Worm (Caenorhabditis elegans) whole organism, L4 larva: Measurements from ENCODE around the gene swp-1.

Experiments used
- T26A8.4 ChIP-seq: fragments of 200-800 bp; sonication (Bioruptor generic); IDR thresholded peaks from 2 replicates; pipeline ENCODE4 v1.3.6; 2022; ENCODE audit warnings: missing genetic modification characterization, missing compliant biosample characterization
- ZK546.5 ChIP-seq, 2 experiments: sonication (generic microtip); optimal IDR thresholded peaks; 2 replicates each; lab custom pipeline; 2017; ENCODE audit warnings: missing biosample characterization in 2 of 2, missing genetic modification characterization in 2 of 2
- ceh-82 ChIP-seq: sonication (generic microtip); optimal IDR thresholded peaks from 2 replicates; lab custom pipeline; 2017; ENCODE audit warnings: missing biosample characterization, missing genetic modification characterization
- lim-7 ChIP-seq: fragments of 200-800 bp; sonication (Bioruptor generic); IDR thresholded peaks from 2 replicates; pipeline ENCODE4 v1.3.6; 2022; ENCODE audit warnings: missing genetic modification characterization, missing compliant biosample characterization
- mdl-1 ChIP-seq, 2 experiments: fragments of 150-350 bp in 1 of 2; sonication (generic microtip) in 1 of 2; optimal IDR thresholded peaks; 2 replicates each; lab custom pipeline; 2014 to 2017; ENCODE audit warnings: missing biosample characterization in 2 of 2, missing genetic modification characterization in 2 of 2
- nhr-41 ChIP-seq: fragments of 200-800 bp; sonication (Bioruptor generic); IDR thresholded peaks from 2 replicates; pipeline ENCODE4 v1.3.6; 2022; ENCODE audit warnings: missing genetic modification reagents, missing genetic modification characterization, missing compliant biosample characterization
- ztf-11 ChIP-seq: fragments of 150-350 bp; optimal IDR thresholded peaks from 2 replicates; lab custom pipeline; 2014; ENCODE audit warnings: missing biosample characterization, missing genetic modification characterization

- TF ChIP-seq lim-7, result no peak
- no peak for TF ChIP-seq ZK546.5 (tag; optimal IDR thresholded peaks at IDR 0.05; lab: Kevin White, UChicago)
- no peak for TF ChIP-seq ztf-11
- TF ChIP-seq mdl-1 (tag; optimal IDR thresholded peaks at IDR 0.05; lab: Kevin White, UChicago), result no peak
- no peak for TF ChIP-seq nhr-41 (GFP tag; lab: Robert Waterston, UW)
- no peak for TF ChIP-seq T26A8.4
- TF ChIP-seq ceh-82 (tag; lab: Kevin White, UChicago), result no peak
Measured at ce11 chrIII:5744579-5744978, 39.3 kb upstream of the swp-1 start, which contains the start of gene B0244.5.
